Fruit fly (Drosophila melanogaster) whole organism, prepupa: ENCODE results near the gene CG16711.

Experiments
- Blimp-1 ChIP-seq: fragments of 200-800 bp; sonication (Bioruptor generic); optimal IDR thresholded peaks from 3 replicates; lab custom pipeline; 2017; ENCODE audit warnings: missing biosample characterization, missing genetic modification characterization, mild to moderate bottlenecking, moderate library complexity, missing genetic modification reagents
- CG10631 ChIP-seq: fragments of 200-800 bp; sonication (Bioruptor generic); optimal IDR thresholded peaks from 2 replicates; lab custom pipeline; 2016; ENCODE audit warnings: missing biosample characterization, missing genetic modification characterization
- CG10669 ChIP-seq: fragments of 200-800 bp; sonication (Bioruptor generic); optimal IDR thresholded peaks from 3 replicates; lab custom pipeline; 2018; ENCODE audit warnings: missing biosample characterization, mild to moderate bottlenecking, missing genetic modification characterization, moderate library complexity
- CG11294 ChIP-seq: fragments of 200-800 bp; sonication (Bioruptor generic); IDR thresholded peaks from 2 replicates; pipeline ENCODE4 v1.3.6; 2022; ENCODE audit warnings: missing biosample characterization, missing genetic modification characterization
- CG15336 ChIP-seq: fragments of 200-800 bp; sonication (Bioruptor generic); IDR thresholded peaks from 2 replicates; pipeline ENCODE4 v1.3.6; 2022; ENCODE audit warnings: missing biosample characterization, missing genetic modification characterization
- CG1621 ChIP-seq: fragments of 200-800 bp; sonication (Bioruptor generic); optimal IDR thresholded peaks from 3 replicates; lab custom pipeline; 2018; ENCODE audit warnings: missing biosample characterization, mild to moderate bottlenecking, missing genetic modification characterization
- CG31627 ChIP-seq: fragments of 200-800 bp; sonication (Bioruptor generic); optimal IDR thresholded peaks from 3 replicates; lab custom pipeline; 2016; ENCODE audit warnings: missing biosample characterization, missing genetic modification characterization
- CG34406 ChIP-seq: fragments of 200-800 bp; sonication (Bioruptor generic); optimal IDR thresholded peaks from 3 replicates; lab custom pipeline; 2016; ENCODE audit warnings: missing biosample characterization, missing genetic modification characterization
- CG3919 ChIP-seq: fragments of 200-800 bp; sonication (Bioruptor generic); optimal IDR thresholded peaks from 3 replicates; lab custom pipeline; 2016; ENCODE audit warnings: missing biosample characterization, missing genetic modification characterization
- CG6163 ChIP-seq: fragments of 200-800 bp; sonication (Bioruptor generic); IDR thresholded peaks from 3 replicates; pipeline ENCODE4 v1.3.6; 2022; ENCODE audit warnings: missing biosample characterization, missing genetic modification characterization
- CG6276 ChIP-seq: fragments of 200-800 bp; sonication (Bioruptor generic); optimal IDR thresholded peaks from 2 replicates; lab custom pipeline; 2017; ENCODE audit warnings: missing biosample characterization, mild to moderate bottlenecking, missing genetic modification characterization
- CG6854 ChIP-seq: fragments of 200-800 bp; sonication (Bioruptor generic); optimal IDR thresholded peaks from 2 replicates; lab custom pipeline; 2017; ENCODE audit warnings: missing biosample characterization, mild to moderate bottlenecking, missing genetic modification characterization
- CG7368 ChIP-seq: fragments of 200-800 bp; sonication (Bioruptor generic); optimal IDR thresholded peaks from 3 replicates; lab custom pipeline; 2016; ENCODE audit warnings: missing biosample characterization, missing genetic modification characterization
- CG8119 ChIP-seq: fragments of 200-800 bp; sonication (Bioruptor generic); IDR thresholded peaks from 3 replicates; pipeline ENCODE4 v1.3.6; 2022; ENCODE audit warnings: missing biosample characterization, missing genetic modification characterization
- CG8319 ChIP-seq: fragments of 200-800 bp; sonication (Bioruptor generic); optimal IDR thresholded peaks from 3 replicates; lab custom pipeline; 2016; ENCODE audit warnings: missing biosample characterization, missing genetic modification characterization
- CG9139 ChIP-seq: fragments of 200-800 bp; sonication (Bioruptor generic); optimal IDR thresholded peaks from 3 replicates; lab custom pipeline; 2017; ENCODE audit warnings: missing biosample characterization, mild to moderate bottlenecking, missing genetic modification characterization
- Eip78C ChIP-seq: fragments of 200-800 bp; sonication (Bioruptor generic); peaks from one replicate; lab custom pipeline; 2016; ENCODE audit warnings: missing biosample characterization, missing genetic modification characterization
- Eip93F ChIP-seq: fragments of 200-800 bp; sonication (Bioruptor generic); optimal IDR thresholded peaks from 2 replicates; lab custom pipeline; 2016; ENCODE audit warnings: missing biosample characterization, mild to moderate bottlenecking, missing genetic modification characterization
- Ets96B ChIP-seq: fragments of 200-800 bp; optimal IDR thresholded peaks from 2 replicates; lab custom pipeline; 2019; ENCODE audit warnings: missing biosample characterization, mild to moderate bottlenecking, missing genetic modification characterization, moderate library complexity
- Hr38 ChIP-seq: sonication (Bioruptor generic); optimal IDR thresholded peaks from 2 replicates; lab custom pipeline; 2016; ENCODE audit warnings: missing biosample characterization, missing genetic modification characterization
- Hr39 ChIP-seq: fragments of 200-800 bp; sonication (Bioruptor generic); optimal IDR thresholded peaks from 2 replicates; lab custom pipeline; 2016; ENCODE audit warnings: missing biosample characterization, missing genetic modification characterization
- Met ChIP-seq: fragments of 200-800 bp; sonication (Bioruptor generic); optimal IDR thresholded peaks from 3 replicates; lab custom pipeline; 2016; ENCODE audit warnings: missing biosample characterization, missing genetic modification characterization
- Smox ChIP-seq: fragments of 200-800 bp; sonication (Bioruptor generic); optimal IDR thresholded peaks from 3 replicates; lab custom pipeline; 2016; ENCODE audit warnings: missing biosample characterization, missing genetic modification characterization
- Sox102F ChIP-seq: fragments of 200-800 bp; sonication (Bioruptor generic); optimal IDR thresholded peaks from 2 replicates; lab custom pipeline; 2016; ENCODE audit warnings: missing biosample characterization, mild to moderate bottlenecking, missing genetic modification characterization
- Sox14 ChIP-seq: fragments of 200-800 bp; sonication (Bioruptor generic); optimal IDR thresholded peaks from 3 replicates; lab custom pipeline; 2016; ENCODE audit warnings: missing biosample characterization, missing genetic modification characterization
- achi ChIP-seq: fragments of 200-800 bp; sonication (Bioruptor generic); optimal IDR thresholded peaks from 3 replicates; lab custom pipeline; 2016; ENCODE audit warnings: missing biosample characterization, missing genetic modification characterization
- acj6 ChIP-seq: fragments of 200-800 bp; sonication (Bioruptor generic); optimal IDR thresholded peaks from 3 replicates; lab custom pipeline; 2016; ENCODE audit warnings: missing biosample characterization, missing genetic modification characterization
- dsx ChIP-seq: fragments of 200-800 bp; optimal IDR thresholded peaks from 3 replicates; lab custom pipeline; 2019; ENCODE audit warnings: missing biosample characterization, mild to moderate bottlenecking, missing genetic modification characterization, moderate library complexity; ENCODE audit not compliant: poor library complexity, severe bottlenecking
- eg ChIP-seq: fragments of 200-800 bp; sonication (Bioruptor generic); IDR thresholded peaks from 3 replicates; pipeline ENCODE4 v1.3.6; 2022; ENCODE audit warnings: missing biosample characterization, missing genetic modification characterization
- esn ChIP-seq: fragments of 200-800 bp; sonication (Bioruptor generic); optimal IDR thresholded peaks from 2 replicates; lab custom pipeline; 2016; ENCODE audit warnings: missing biosample characterization, mild to moderate bottlenecking, missing genetic modification characterization, moderate library complexity
- fd59A ChIP-seq: fragments of 200-800 bp; sonication (Bioruptor generic); optimal IDR thresholded peaks from 2 replicates; lab custom pipeline; 2017; ENCODE audit warnings: missing biosample characterization, mild to moderate bottlenecking, missing genetic modification characterization, missing genetic modification reagents
- fkh ChIP-seq: fragments of 200-800 bp; sonication (Bioruptor generic); optimal IDR thresholded peaks from 3 replicates; lab custom pipeline; 2017; ENCODE audit warnings: missing biosample characterization, mild to moderate bottlenecking, missing genetic modification characterization, moderate library complexity
- lz ChIP-seq: fragments of 200-800 bp; sonication (Bioruptor generic); optimal IDR thresholded peaks from 3 replicates; lab custom pipeline; 2016; ENCODE audit warnings: missing biosample characterization, missing genetic modification characterization
- net ChIP-seq: fragments of 200-800 bp; sonication (Bioruptor generic); optimal IDR thresholded peaks from 3 replicates; lab custom pipeline; 2016; ENCODE audit warnings: missing biosample characterization, missing genetic modification characterization
- pdm3 ChIP-seq: fragments of 200-800 bp; sonication (Bioruptor generic); optimal IDR thresholded peaks from 3 replicates; lab custom pipeline; 2016; ENCODE audit warnings: missing biosample characterization, missing genetic modification characterization
- spab ChIP-seq: fragments of 200-800 bp; sonication (Bioruptor generic); optimal IDR thresholded peaks from 2 replicates; lab custom pipeline; 2017; ENCODE audit warnings: missing biosample characterization, mild to moderate bottlenecking, missing genetic modification characterization, missing genetic modification reagents
- ss ChIP-seq, 2 experiments: fragments of 200-800 bp; sonication (Bioruptor generic); optimal IDR thresholded peaks; 2 replicates in 1 of 2; 3 replicates in 1 of 2; lab custom pipeline; 2017 to 2018; ENCODE audit warnings: mild to moderate bottlenecking in 2 of 2, missing biosample characterization in 2 of 2, missing genetic modification characterization in 2 of 2, moderate library complexity in 1 of 2
- svp ChIP-seq: fragments of 200-800 bp; sonication (Bioruptor generic); peaks from one replicate; lab custom pipeline; 2016; ENCODE audit warnings: missing biosample characterization, missing genetic modification characterization
- topi ChIP-seq: fragments of 200-800 bp; sonication (Bioruptor generic); optimal IDR thresholded peaks from 3 replicates; lab custom pipeline; 2016; ENCODE audit warnings: missing biosample characterization, missing genetic modification characterization
- vri ChIP-seq: fragments of 200-800 bp; sonication (Bioruptor generic); optimal IDR thresholded peaks from 3 replicates; lab custom pipeline; 2016; ENCODE audit warnings: missing biosample characterization, mild to moderate bottlenecking, missing genetic modification characterization

The CG16711 gene

DNA sequence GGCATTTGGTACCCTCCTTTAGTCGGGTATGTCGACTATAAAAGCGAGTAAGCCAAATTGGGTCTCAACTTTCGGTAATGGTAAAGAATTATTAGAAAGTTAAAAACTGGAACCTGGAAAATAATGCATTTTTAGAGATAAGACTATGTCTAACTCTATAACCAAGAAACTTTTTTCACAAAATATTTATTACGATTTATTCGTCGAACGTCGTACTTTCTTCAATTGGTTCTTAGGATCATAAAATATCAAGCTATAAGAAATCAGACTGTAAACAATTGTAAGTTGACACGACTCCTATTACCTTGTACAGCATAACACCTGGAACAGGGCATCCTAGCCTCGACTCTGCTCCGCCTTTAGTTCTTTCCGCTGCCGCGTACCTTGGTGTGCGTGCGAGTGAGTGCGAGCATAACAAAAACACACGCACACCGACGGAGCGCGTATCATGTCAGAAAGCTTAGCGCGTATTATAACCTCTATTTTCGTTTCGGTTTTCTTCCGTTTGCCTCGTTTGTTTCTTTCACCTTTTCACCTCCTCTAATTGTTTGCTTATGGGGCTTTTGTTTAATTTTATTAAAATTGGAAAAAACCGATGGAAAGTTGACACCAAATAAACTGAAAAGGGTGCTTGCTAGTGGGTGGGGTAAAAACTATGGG lies 11.1 kb upstream of the CG16711 start (continued):
- TF ChIP-seq lz (GFP tag; lab: Kevin White, UChicago) (peak; percentile 97), CG7368 (GFP tag; lab: Kevin White, UChicago) (peak; percentile 86), CG9139 (GFP tag; lab: Kevin White, UChicago) (peak; percentile 83), esn (GFP tag; lab: Kevin White, UChicago) (peak; percentile 98), Ets96B (tag; lab: Kevin White, UChicago) (peak; percentile 89), net (GFP tag; lab: Kevin White, UChicago) (peak; percentile 96), acj6 (GFP tag; lab: Kevin White, UChicago) (peak; percentile 95), CG31627 (peak; percentile 96), Sox102F (peak; percentile 95), Sox14 (GFP tag; lab: Kevin White, UChicago) (peak; percentile 97), topi (GFP tag; lab: Kevin White, UChicago) (peak; percentile 97), fd59A (GFP tag; lab: Kevin White, UChicago) (peak; percentile 95), CG8319 (GFP tag; lab: Kevin White, UChicago) (peak; percentile 90), CG10669 (GFP tag; lab: Kevin White, UChicago) (peak; percentile 90), Blimp-1 (GFP tag; lab: Kevin White, UChicago) (peak; percentile 86), svp (GFP tag; lab: Kevin White, UChicago) (peak; percentile 99), Smox (GFP tag; lab: Kevin White, UChicago) (peak; percentile 95), Met (GFP tag; lab: Kevin White, UChicago) (peak; percentile 96), Hr39 (GFP tag; lab: Kevin White, UChicago) (peak; percentile 97), CG6163 (GFP tag; lab: Robert Waterston, UW) (peak; percentile 77), CG6854 (GFP tag; lab: Kevin White, UChicago) (peak; percentile 78), spab (peak; percentile 95), CG11294 (GFP tag; lab: Robert Waterston, UW) (peak; percentile 81), CG10631 (GFP tag; lab: Kevin White, UChicago) (peak; percentile 96), Eip93F (peak; percentile 77), CG3919 (GFP tag; lab: Kevin White, UChicago) (peak; percentile 96), Eip78C (GFP tag; lab: Kevin White, UChicago) (peak; percentile 99), CG8119 (GFP tag; lab: Robert Waterston, UW) (peak; percentile 86), dsx (GFP tag; lab: Kevin White, UChicago) (peak; percentile 81), pdm3 (GFP tag; lab: Kevin White, UChicago) (peak; percentile 96), vri (GFP tag; lab: Kevin White, UChicago) (peak; percentile 84), fkh (GFP tag; lab: Kevin White, UChicago) (peak; percentile 78)

DNA sequence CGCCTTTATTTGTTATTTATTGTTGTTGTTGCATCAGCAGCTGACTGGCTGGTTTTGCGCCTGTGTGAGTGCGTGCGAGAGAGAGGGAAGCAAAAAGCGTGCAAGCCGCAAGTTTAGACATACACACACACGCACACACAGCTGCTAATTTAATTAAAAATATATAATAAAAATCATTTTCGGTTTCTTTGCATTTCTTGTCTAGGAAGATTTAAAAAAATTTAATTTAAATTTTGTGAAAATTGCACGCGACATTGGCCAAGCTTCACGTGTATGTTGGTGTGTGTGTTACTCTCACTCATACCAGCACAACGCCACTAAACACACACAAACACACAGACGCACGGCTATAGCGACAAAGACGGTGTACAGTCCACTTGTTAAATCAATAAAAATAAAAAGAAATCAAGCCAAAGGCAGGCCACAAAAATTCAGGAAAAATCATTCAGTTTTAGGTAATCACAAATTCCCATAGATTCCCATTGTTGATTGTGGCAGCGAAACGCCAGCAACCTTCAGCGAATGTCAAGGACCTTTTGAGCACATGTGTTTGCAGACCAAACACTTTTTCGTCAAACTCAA lies 10.5 kb upstream of the CG16711 start:
- TF ChIP-seq CG8319 (GFP tag; lab: Kevin White, UChicago) = no peak
- no peak for TF ChIP-seq CG9139 (GFP tag; lab: Kevin White, UChicago)
- peak; percentile 24; the same call in 1 of the 3 replicates for TF ChIP-seq CG6163 (GFP tag; lab: Robert Waterston, UW)
- TF ChIP-seq Hr38 (GFP tag; lab: Kevin White, UChicago) = no peak
- no peak for TF ChIP-seq CG1621
- peak; percentile 24 for TF ChIP-seq fkh (GFP tag; lab: Kevin White, UChicago)
- no peak for TF ChIP-seq vri (GFP tag; lab: Kevin White, UChicago)
- TF ChIP-seq svp (GFP tag; lab: Kevin White, UChicago) = no peak
- peak; percentile 43; the same call in 2 of the 3 replicates for TF ChIP-seq CG8119 (GFP tag; lab: Robert Waterston, UW)
- peak; percentile 41; the same call in 1 of the 3 replicates for TF ChIP-seq eg
- no peak for TF ChIP-seq ss (GFP tag; optimal IDR thresholded peaks at IDR 0.05; lab: Kevin White, UChicago)
- peak; percentile 18 for TF ChIP-seq achi (GFP tag; lab: Kevin White, UChicago)
- no peak for TF ChIP-seq CG34406 (GFP tag; lab: Kevin White, UChicago)
- TF ChIP-seq CG6276 (GFP tag; lab: Kevin White, UChicago) = peak; percentile 2
- peak; percentile 27; the same call in 1 of the 2 replicates for TF ChIP-seq CG15336 (GFP tag; lab: Robert Waterston, UW)
- no peak for TF ChIP-seq CG31627
